Worm (Caenorhabditis elegans): ENCODE results near the gene B0348.2.

ce11 chrV:28270-28669, 16.8 kb upstream of the B0348.2 start:
- TF ChIP-seq nhr-12 (tag; optimal IDR thresholded peaks at IDR 0.05) (no peak), ztf-11 (tag; optimal IDR thresholded peaks at IDR 0.05) (no peak), mab-5 (tag; optimal IDR thresholded peaks at IDR 0.05) (no peak), zip-8 (tag; optimal IDR thresholded peaks at IDR 0.05) (no peak), unc-62 (GFP tag; optimal IDR thresholded peaks at IDR 0.05) (no peak), hlh-1 (tag; optimal IDR thresholded peaks at IDR 0.05) (no peak), elt-3 (tag; optimal IDR thresholded peaks at IDR 0.05) (no peak), lin-13 (tag; optimal IDR thresholded peaks at IDR 0.05) (no peak)

Data from whole organism, mixed stage, embryonic.